Worm (Caenorhabditis elegans): Measurements from ENCODE around the gene Y61A9LA.1.
"Not testable (repeated sequence)": the region's sequence is repeated elsewhere in the genome, so short reads cannot be mapped to it uniquely, and the experiment has no call there.

- not testable (repeated sequence) for TF ChIP-seq ztf-25 (GFP tag; IDR thresholded peaks at IDR 0.05); rec-8 (tag; optimal IDR thresholded peaks at IDR 0.05); ceh-27 (GFP tag; optimal IDR thresholded peaks at IDR 0.05); ZK185.1 (tag; optimal IDR thresholded peaks at IDR 0.05; ENCODE audit: poor library complexity, severe bottlenecking); ztf-3 (GFP tag; optimal IDR thresholded peaks at IDR 0.05); hlh-12 (tag; optimal IDR thresholded peaks at IDR 0.05); ceh-58 (GFP tag; IDR thresholded peaks at IDR 0.05); cebp-2 (GFP tag; IDR thresholded peaks at IDR 0.05); lin-54 (GFP tag; optimal IDR thresholded peaks at IDR 0.05); snpc-1.1 (tag; optimal IDR thresholded peaks at IDR 0.05; ENCODE audit: insufficient read depth); ceh-91 (GFP tag; IDR thresholded peaks at IDR 0.05)
Measured at ce11 chrV:4573824-4574223, 11.3 kb upstream of the Y61A9LA.1 start, which contains the start of gene hpo-39.

Measured in whole organism, young adult.